Worm (Caenorhabditis elegans) whole organism, L4 larva: ENCODE results near the gene ama-1.

Source experiments
- attf-4 ChIP-seq: sonication (generic microtip); optimal IDR thresholded peaks from 3 replicates; lab custom pipeline; 2017; ENCODE audit warnings: missing biosample characterization, missing genetic modification characterization
- duxl-1 ChIP-seq: sonication (generic microtip); optimal IDR thresholded peaks from 2 replicates; lab custom pipeline; 2016; ENCODE audit warnings: mild to moderate bottlenecking, missing genetic modification characterization, moderate library complexity, missing compliant biosample characterization; ENCODE audit not compliant: poor library complexity
- gei-8 ChIP-seq: fragments of 200-800 bp; sonication (Bioruptor generic); optimal IDR thresholded peaks from 2 replicates; lab custom pipeline; 2018; ENCODE audit warnings: mild to moderate bottlenecking, missing genetic modification characterization, missing compliant biosample characterization
- mdl-1 ChIP-seq, 2 experiments: fragments of 150-350 bp in 1 of 2; sonication (generic microtip) in 1 of 2; optimal IDR thresholded peaks; 2 replicates each; lab custom pipeline; 2014 to 2017; ENCODE audit warnings: missing biosample characterization in 2 of 2, missing genetic modification characterization in 2 of 2
- nhr-10 ChIP-seq: fragments of 150-350 bp; optimal IDR thresholded peaks from 2 replicates; lab custom pipeline; 2014; ENCODE audit warnings: missing biosample characterization, missing genetic modification characterization
- sdz-12 ChIP-seq: fragments of 200-800 bp; sonication (Bioruptor generic); optimal IDR thresholded peaks from 2 replicates; lab custom pipeline; 2018; ENCODE audit warnings: mild to moderate bottlenecking, missing genetic modification characterization, missing compliant biosample characterization
- spr-1 ChIP-seq: sonication (generic microtip); optimal IDR thresholded peaks from 2 replicates; lab custom pipeline; 2016; ENCODE audit warnings: mild to moderate bottlenecking, missing genetic modification characterization, missing compliant biosample characterization
- tra-1 ChIP-seq: fragments of 200-800 bp; sonication (Bioruptor generic); IDR thresholded peaks from 2 replicates; pipeline ENCODE4 v1.3.6; 2022; ENCODE audit warnings: missing genetic modification reagents, missing genetic modification characterization, missing compliant biosample characterization
- zfp-2 ChIP-seq: sonication (generic microtip); optimal IDR thresholded peaks from 2 replicates; lab custom pipeline; 2016; ENCODE audit warnings: mild to moderate bottlenecking, missing genetic modification characterization, missing compliant biosample characterization

Gene ama-1

ce11 chrIV:4307227-4307946 is 59.5 kb downstream of the ama-1 start, which contains the start of gene set-9:
Gene set-9 (plus strand): TSS chrIV:4307896.
- TF ChIP-seq nhr-10 = no peak
- TF ChIP-seq tra-1 (GFP tag; lab: Robert Waterston, UW) = no peak
- TF ChIP-seq gei-8 = no peak
- no peak for TF ChIP-seq spr-1 (tag; lab: Kevin White, UChicago)
- TF ChIP-seq sdz-12 = no peak
- TF ChIP-seq duxl-1 (tag; lab: Kevin White, UChicago) = no peak
- TF ChIP-seq mdl-1 (tag; optimal IDR thresholded peaks at IDR 0.05; lab: Kevin White, UChicago) = no peak
- no peak for TF ChIP-seq attf-4 (tag; lab: Kevin White, UChicago)
- no peak for TF ChIP-seq zfp-2 (tag; lab: Kevin White, UChicago)
